Fruit fly (Drosophila melanogaster) whole organism, embryonic: ENCODE measurements around the gene DIP1.

Source experiments
- Ada2b ChIP-seq: fragments of 200-800 bp; sonication (Bioruptor generic); IDR thresholded peaks from 2 replicates; pipeline ENCODE4 v1.3.6; 2022; ENCODE audit warnings: missing biosample characterization, missing genetic modification characterization
- Aef1 ChIP-seq: fragments of 200-800 bp; sonication (Bioruptor generic); IDR thresholded peaks from 3 replicates; pipeline ENCODE4 v1.3.6; 2022; ENCODE audit warnings: missing biosample characterization, missing genetic modification characterization
- Atf6 ChIP-seq: fragments of 200-800 bp; sonication (Bioruptor generic); IDR thresholded peaks from 2 replicates; pipeline ENCODE4 v1.3.6; 2022; ENCODE audit warnings: missing biosample characterization, missing genetic modification characterization
- B-H1 ChIP-seq: fragments of 200-800 bp; sonication (Bioruptor generic); IDR thresholded peaks from 3 replicates; pipeline ENCODE4 v1.3.6; 2022; ENCODE audit warnings: missing biosample characterization, missing genetic modification characterization
- CG10565 ChIP-seq: fragments of 200-800 bp; sonication (Bioruptor generic); optimal IDR thresholded peaks from 3 replicates; lab custom pipeline; 2016; ENCODE audit warnings: missing biosample characterization, mild to moderate bottlenecking, missing genetic modification characterization
- CG13424 ChIP-seq: fragments of 200-800 bp; sonication (Bioruptor generic); optimal IDR thresholded peaks from 2 replicates; lab custom pipeline; 2019; ENCODE audit warnings: missing biosample characterization, mild to moderate bottlenecking, missing genetic modification characterization, moderate library complexity
- CG15011 ChIP-seq: fragments of 200-800 bp; sonication (Bioruptor generic); optimal IDR thresholded peaks from 3 replicates; lab custom pipeline; 2018; ENCODE audit warnings: missing biosample characterization, mild to moderate bottlenecking, missing genetic modification characterization
- CG16813 ChIP-seq: fragments of 200-800 bp; sonication (Bioruptor generic); IDR thresholded peaks from 3 replicates; pipeline ENCODE4 v1.3.6; 2022; ENCODE audit warnings: missing biosample characterization, missing genetic modification characterization; ENCODE audit not compliant: partially characterized antibody
- CG17359 ChIP-seq: fragments of 200-800 bp; sonication (Bioruptor generic); optimal IDR thresholded peaks from 3 replicates; lab custom pipeline; 2018; ENCODE audit warnings: missing biosample characterization, mild to moderate bottlenecking, missing genetic modification characterization, moderate library complexity
- CG17612 ChIP-seq: fragments of 200-800 bp; sonication (Bioruptor generic); IDR thresholded peaks from 2 replicates; pipeline ENCODE4 v1.3.6; 2022; ENCODE audit warnings: missing biosample characterization, missing genetic modification characterization
- CG31224 ChIP-seq: fragments of 200-800 bp; sonication (Bioruptor generic); IDR thresholded peaks from 2 replicates; pipeline ENCODE4 v1.3.6; 2022; ENCODE audit warnings: missing biosample characterization, missing genetic modification characterization
- CG3163 ChIP-seq: fragments of 200-800 bp; sonication (Bioruptor generic); optimal IDR thresholded peaks from 3 replicates; lab custom pipeline; 2016; ENCODE audit warnings: missing biosample characterization, missing genetic modification characterization
- CG32767 ChIP-seq: fragments of 200-800 bp; sonication (Bioruptor generic); IDR thresholded peaks from 2 replicates; pipeline ENCODE4 v1.3.6; 2022; ENCODE audit warnings: missing biosample characterization, missing genetic modification characterization
- CG32772 ChIP-seq: fragments of 200-800 bp; sonication (Bioruptor generic); IDR thresholded peaks from 2 replicates; pipeline ENCODE4 v1.3.6; 2022; ENCODE audit warnings: missing biosample characterization, missing genetic modification characterization
- CG34376 ChIP-seq: fragments of 200-800 bp; sonication (Bioruptor generic); optimal IDR thresholded peaks from 2 replicates; lab custom pipeline; 2018; ENCODE audit warnings: missing biosample characterization, mild to moderate bottlenecking, missing genetic modification characterization
- CG4404 ChIP-seq: fragments of 200-800 bp; sonication (Bioruptor generic); IDR thresholded peaks from 2 replicates; pipeline ENCODE4 v1.3.6; 2022; ENCODE audit warnings: missing biosample characterization, missing genetic modification characterization
- CG7271 ChIP-seq: fragments of 200-800 bp; sonication (Bioruptor generic); optimal IDR thresholded peaks from 2 replicates; lab custom pipeline; 2018; ENCODE audit warnings: missing biosample characterization, mild to moderate bottlenecking, missing genetic modification characterization, moderate library complexity
- CG7357 ChIP-seq: fragments of 200-800 bp; sonication (Bioruptor generic); IDR thresholded peaks from 3 replicates; pipeline ENCODE4 v1.3.6; 2022; ENCODE audit warnings: missing biosample characterization, missing genetic modification characterization
- CG8281 ChIP-seq: fragments of 200-800 bp; sonication (Bioruptor generic); optimal IDR thresholded peaks from 2 replicates; lab custom pipeline; 2018; ENCODE audit warnings: missing biosample characterization, mild to moderate bottlenecking, missing genetic modification characterization, moderate library complexity
- CG8478 ChIP-seq: fragments of >200 bp; optimal IDR thresholded peaks from 2 replicates; lab custom pipeline; 2018
- CG8765 ChIP-seq: fragments of 200-800 bp; sonication (Bioruptor generic); IDR thresholded peaks from 2 replicates; pipeline ENCODE4 v1.3.6; 2022; ENCODE audit warnings: missing biosample characterization, missing genetic modification characterization
- D19B ChIP-seq: fragments of 200-800 bp; sonication (Bioruptor generic); optimal IDR thresholded peaks from 2 replicates; lab custom pipeline; 2017; ENCODE audit warnings: missing biosample characterization, mild to moderate bottlenecking, missing genetic modification characterization
- Dek ChIP-seq: fragments of 200-800 bp; sonication (Bioruptor generic); optimal IDR thresholded peaks from 3 replicates; lab custom pipeline; 2019; ENCODE audit warnings: missing biosample characterization, mild to moderate bottlenecking, missing genetic modification characterization, moderate library complexity
- ERR ChIP-seq: fragments of 200-800 bp; sonication (Bioruptor generic); optimal IDR thresholded peaks from 2 replicates; lab custom pipeline; 2016; ENCODE audit warnings: missing biosample characterization, missing genetic modification characterization
- H15 ChIP-seq: fragments of 200-800 bp; sonication (Bioruptor generic); IDR thresholded peaks from 3 replicates; pipeline ENCODE4 v1.3.6; 2022; ENCODE audit warnings: missing biosample characterization, missing genetic modification characterization
- Hand ChIP-seq: fragments of 200-800 bp; sonication (Bioruptor generic); optimal IDR thresholded peaks from 2 replicates; lab custom pipeline; 2017; ENCODE audit warnings: mild to moderate bottlenecking, missing biosample characterization, missing genetic modification reagents, missing genetic modification characterization
- Lpt ChIP-seq: fragments of >200 bp; optimal IDR thresholded peaks from 2 replicates; lab custom pipeline; 2018; ENCODE audit warnings: missing biosample characterization, missing genetic modification characterization
- NC2α ChIP-seq: fragments of 200-800 bp; sonication (Bioruptor generic); optimal IDR thresholded peaks from 2 replicates; lab custom pipeline; 2016; ENCODE audit warnings: missing biosample characterization, missing genetic modification characterization
- Nf-YB ChIP-seq: fragments of 200-800 bp; sonication (Bioruptor generic); optimal IDR thresholded peaks from 3 replicates; lab custom pipeline; 2019; ENCODE audit warnings: missing biosample characterization, mild to moderate bottlenecking, missing genetic modification characterization, moderate library complexity
- Ptx1 ChIP-seq: fragments of 200-800 bp; sonication (Bioruptor generic); IDR thresholded peaks from 2 replicates; pipeline ENCODE4 v1.3.6; 2022; ENCODE audit warnings: missing biosample characterization, missing genetic modification characterization
- Sry-δ ChIP-seq: fragments of 200-800 bp; sonication (Bioruptor generic); optimal IDR thresholded peaks from 2 replicates; lab custom pipeline; 2016; ENCODE audit warnings: missing biosample characterization, missing genetic modification characterization
- Stat92E ChIP-seq, 3 experiments: fragments of >200 bp in 2 of 3; fragments of 200-800 bp in 1 of 3; sonication (Bioruptor generic) in 1 of 3; optimal IDR thresholded peaks; 2 replicates each; lab custom pipeline; 2017 to 2019; ENCODE audit warnings: missing biosample characterization in 3 of 3, missing genetic modification characterization in 3 of 3, mild to moderate bottlenecking in 1 of 3, moderate library complexity in 1 of 3
- YL-1 ChIP-seq: fragments of 200-800 bp; sonication (Bioruptor generic); optimal IDR thresholded peaks from 3 replicates; lab custom pipeline; 2017; ENCODE audit warnings: missing biosample characterization, mild to moderate bottlenecking, missing genetic modification characterization
- az2 ChIP-seq: fragments of 200-800 bp; sonication (Bioruptor generic); optimal IDR thresholded peaks from 3 replicates; lab custom pipeline; 2016; ENCODE audit warnings: missing biosample characterization, missing genetic modification characterization
- dimm ChIP-seq: fragments of 200-800 bp; sonication (Bioruptor generic); IDR thresholded peaks from 2 replicates; pipeline ENCODE4 v1.3.6; 2022; ENCODE audit warnings: missing biosample characterization, missing genetic modification characterization
- dm ChIP-seq: fragments of 200-800 bp; sonication (Bioruptor generic); optimal IDR thresholded peaks from 3 replicates; lab custom pipeline; 2016; ENCODE audit warnings: missing biosample characterization, missing genetic modification characterization
- ems ChIP-seq: fragments of 200-800 bp; sonication (Bioruptor generic); optimal IDR thresholded peaks from 3 replicates; lab custom pipeline; 2016; ENCODE audit warnings: missing biosample characterization, missing genetic modification characterization
- esg ChIP-seq: fragments of 200-800 bp; sonication (Bioruptor generic); conservative IDR thresholded peaks from 2 replicates; pipeline ENCODE4 v1.3.6; 2022; ENCODE audit warnings: missing biosample characterization, missing genetic modification characterization
- fd3F ChIP-seq: fragments of 200-800 bp; sonication (Bioruptor generic); optimal IDR thresholded peaks from 2 replicates; lab custom pipeline; 2018; ENCODE audit warnings: missing biosample characterization, mild to moderate bottlenecking, missing genetic modification characterization, moderate library complexity
- gsb ChIP-seq: fragments of 200-800 bp; sonication (Bioruptor generic); IDR thresholded peaks from 2 replicates; pipeline ENCODE4 v1.3.6; 2022; ENCODE audit warnings: missing biosample characterization, missing genetic modification characterization
- h ChIP-seq: fragments of >200 bp; optimal IDR thresholded peaks from 2 replicates; lab custom pipeline; 2017
- kni ChIP-seq: fragments of 200-800 bp; sonication (Bioruptor generic); optimal IDR thresholded peaks from 3 replicates; lab custom pipeline; 2017; ENCODE audit warnings: mild to moderate bottlenecking, missing biosample characterization, missing genetic modification reagents, missing genetic modification characterization
- lov ChIP-seq, 2 experiments: fragments of 200-800 bp in 1 of 2; fragments of >200 bp in 1 of 2; sonication (Bioruptor generic) in 1 of 2; IDR thresholded peaks in 1 of 2; optimal IDR thresholded peaks in 1 of 2; 2 replicates in 1 of 2; 3 replicates in 1 of 2; pipeline versions ENCODE4 v1.3.6 to Lab custom; 2017 to 2022; ENCODE audit warnings: missing biosample characterization in 1 of 2, missing genetic modification characterization in 1 of 2
- luna ChIP-seq: fragments of 200-800 bp; sonication (Bioruptor generic); optimal IDR thresholded peaks from 2 replicates; lab custom pipeline; 2016; ENCODE audit warnings: missing biosample characterization, missing genetic modification characterization
- nau ChIP-seq: fragments of 200-800 bp; sonication (Bioruptor generic); optimal IDR thresholded peaks from 3 replicates; lab custom pipeline; 2017; ENCODE audit warnings: missing biosample characterization, mild to moderate bottlenecking, missing genetic modification characterization, missing genetic modification reagents
- odd ChIP-seq: fragments of 200-800 bp; sonication (Bioruptor generic); optimal IDR thresholded peaks from 2 replicates; lab custom pipeline; 2017; ENCODE audit warnings: missing biosample characterization, mild to moderate bottlenecking, missing genetic modification characterization
- scrt ChIP-seq: fragments of 200-800 bp; sonication (Bioruptor generic); optimal IDR thresholded peaks from 2 replicates; lab custom pipeline; 2018; ENCODE audit warnings: missing biosample characterization, mild to moderate bottlenecking, missing genetic modification characterization, moderate library complexity
- slbo ChIP-seq: fragments of 200-800 bp; sonication (Bioruptor generic); IDR thresholded peaks from 2 replicates; pipeline ENCODE4 v1.3.6; 2022; ENCODE audit warnings: missing biosample characterization, missing genetic modification characterization
- slp2 ChIP-seq: fragments of 200-800 bp; sonication (Bioruptor generic); optimal IDR thresholded peaks from 2 replicates; lab custom pipeline; 2016; ENCODE audit warnings: missing biosample characterization, missing genetic modification characterization
- sob ChIP-seq: fragments of 200-800 bp; sonication (Bioruptor generic); IDR thresholded peaks from 2 replicates; pipeline ENCODE4 v1.3.6; 2022; ENCODE audit warnings: missing biosample characterization, missing genetic modification characterization
- vfl ChIP-seq: fragments of 200-800 bp; sonication (Bioruptor generic); optimal IDR thresholded peaks from 2 replicates; lab custom pipeline; 2016; ENCODE audit warnings: missing biosample characterization, missing genetic modification characterization
- zfh1 ChIP-seq: fragments of 200-800 bp; sonication (Bioruptor generic); IDR thresholded peaks from 3 replicates; pipeline ENCODE4 v1.3.6; 2022; ENCODE audit warnings: missing biosample characterization, missing genetic modification characterization

Gene DIP1

dm6 chrX:21593907-21594306 is 36.0 kb downstream of the DIP1 start (continued):
- TF ChIP-seq Ada2b (GFP tag; lab: Robert Waterston, UW), result peak; percentile 84
- TF ChIP-seq CG34376 (GFP tag; lab: Kevin White, UChicago), result no peak
- TF ChIP-seq fd3F, result peak; percentile 42
- peak; percentile 24 for TF ChIP-seq CG10565 (GFP tag; lab: Kevin White, UChicago)
- peak; percentile 59 for TF ChIP-seq CG3163
- peak; percentile 50; the same call in 1 of the 2 replicates for TF ChIP-seq CG31224 (GFP tag; lab: Robert Waterston, UW)
- TF ChIP-seq B-H1 (GFP tag; lab: Robert Waterston, UW), result peak; percentile 51
- peak; percentile 85 for TF ChIP-seq CG4404 (GFP tag; lab: Robert Waterston, UW)
- TF ChIP-seq CG7271 (tag; lab: Kevin White, UChicago), result peak; percentile 44
- TF ChIP-seq CG15011 (GFP tag; lab: Kevin White, UChicago), result peak; percentile 56
- no peak for TF ChIP-seq kni (GFP tag; lab: Kevin White, UChicago)
- TF ChIP-seq CG8765 (GFP tag; lab: Robert Waterston, UW), result peak; percentile 85
- peak; percentile 76 for TF ChIP-seq esg (GFP tag; lab: Robert Waterston, UW)
- peak; percentile 53 for TF ChIP-seq odd
- peak; percentile 26 for TF ChIP-seq D19B (GFP tag; lab: Kevin White, UChicago)
- no peak for TF ChIP-seq gsb
- TF ChIP-seq CG32772, result peak; percentile 83
- TF ChIP-seq Aef1 (GFP tag; lab: Robert Waterston, UW), result peak; percentile 79
- no peak for TF ChIP-seq luna (GFP tag; lab: Kevin White, UChicago)
- peak; percentile 32 for TF ChIP-seq Sry-δ (GFP tag; lab: Kevin White, UChicago)
- no peak for TF ChIP-seq ERR (GFP tag; lab: Kevin White, UChicago)
- TF ChIP-seq h (lab: Kevin White, UChicago), result no peak
- 0 out of 2 replicates have a peak, but pooled peaks have one; percentile 20 for TF ChIP-seq dimm (GFP tag; lab: Robert Waterston, UW)
- peak; percentile 56 for TF ChIP-seq NC2α (GFP tag; lab: Kevin White, UChicago)
- no peak for TF ChIP-seq YL-1 (GFP tag; lab: Kevin White, UChicago)
- TF ChIP-seq ems (GFP tag; lab: Kevin White, UChicago), result peak; percentile 69
- TF ChIP-seq Hand (GFP tag; lab: Kevin White, UChicago), result peak; percentile 7
- no peak for TF ChIP-seq CG8478 (lab: Kevin White, UChicago)
- TF ChIP-seq CG13424 (tag; lab: Kevin White, UChicago), result peak; percentile 88
- peak; percentile 11 for TF ChIP-seq vfl (GFP tag; lab: Kevin White, UChicago)
- TF ChIP-seq Nf-YB, result peak; percentile 53
- no peak for TF ChIP-seq lov (optimal IDR thresholded peaks at IDR 0.05; lab: Kevin White, UChicago)
- peak; percentile 89 for TF ChIP-seq lov (GFP tag; IDR thresholded peaks at IDR 0.05; lab: Robert Waterston, UW)
- TF ChIP-seq Lpt (GFP tag; lab: Kevin White, UChicago), result no peak
- TF ChIP-seq CG16813 (GFP tag; lab: Robert Waterston, UW), result no peak
- peak; percentile 81 for TF ChIP-seq slp2
- peak; percentile 91 for TF ChIP-seq zfh1 (GFP tag; lab: Robert Waterston, UW)
- TF ChIP-seq Dek (tag; lab: Kevin White, UChicago), result peak; percentile 49
- peak; percentile 55; the same call in 1 of the 2 replicates for TF ChIP-seq Atf6 (GFP tag; lab: Robert Waterston, UW)
- no peak for TF ChIP-seq Stat92E (GFP tag; optimal IDR thresholded peaks at IDR 0.05; lab: Kevin White, UChicago)
- TF ChIP-seq CG7357, result peak; percentile 77
- peak; percentile 48; the same call in 1 of the 2 replicates for TF ChIP-seq CG17612 (GFP tag; lab: Robert Waterston, UW)
- TF ChIP-seq scrt, result peak; percentile 53
- peak; percentile 77 for TF ChIP-seq H15
- TF ChIP-seq Ptx1, result peak; percentile 85
- TF ChIP-seq slbo, result peak; percentile 78
- TF ChIP-seq CG8281 (tag; lab: Kevin White, UChicago), result peak; percentile 57
- TF ChIP-seq nau (GFP tag; lab: Kevin White, UChicago), result peak; percentile 67
- TF ChIP-seq CG32767 (GFP tag; lab: Robert Waterston, UW), result no peak; the same call in 1 of the 2 replicates
- TF ChIP-seq CG17359, result peak; percentile 86
- TF ChIP-seq az2 (GFP tag; lab: Kevin White, UChicago), result peak; percentile 84
- peak; percentile 55 for TF ChIP-seq dm (GFP tag; lab: Kevin White, UChicago)
- TF ChIP-seq sob (GFP tag; lab: Robert Waterston, UW), result peak; percentile 67; the same call in 1 of the 2 replicates
